Worm (Caenorhabditis elegans): ENCODE data around the gene R04D3.2.
A peak's percentile ranks its signal among the peaks of the same experiment; 100 is the strongest.

Gene R04D3.2

ce11 chrX:13306869-13307446 is 20.5 kb upstream of the R04D3.2 start (continued):
- TF ChIP-seq nhr-25 (tag; optimal IDR thresholded peaks at IDR 0.05; ENCODE audit: borderline replicate concordance, insufficient read depth) (no peak), dmd-6 (GFP tag; IDR thresholded peaks at IDR 0.05) (peak; percentile 76), F49E8.2 (tag; optimal IDR thresholded peaks at IDR 0.05; ENCODE audit: borderline replicate concordance) (peak; percentile 87), F37D6.2 (tag; optimal IDR thresholded peaks at IDR 0.05) (peak; percentile 78), lsy-2 (tag; optimal IDR thresholded peaks at IDR 0.05) (peak in 1 of 2 experiments; percentile 3), ceh-62 (tag; optimal IDR thresholded peaks at IDR 0.05) (no peak), unc-62 (GFP tag; optimal IDR thresholded peaks at IDR 0.05 in 1 of 2) (peak in 1 of 2 experiments; percentile 96), unc-62 (tag; optimal IDR thresholded peaks at IDR 0.05) (no peak), daf-12 (tag; optimal IDR thresholded peaks at IDR 0.05) (no peak), nhr-41 (GFP tag; IDR thresholded peaks at IDR 0.05) (peak; percentile 90), zfp-2 (tag; optimal IDR thresholded peaks at IDR 0.05) (peak; percentile 69), Y48G9A.11 (GFP tag; IDR thresholded peaks at IDR 0.05) (peak; percentile 73), hmg-1.1 (GFP tag; IDR thresholded peaks at IDR 0.05) (peak; percentile 98), T26A8.4 (GFP tag; IDR thresholded peaks at IDR 0.05) (no peak), nhr-102 (tag; optimal IDR thresholded peaks at IDR 0.05) (peak; percentile 91), F10B5.3 (tag; optimal IDR thresholded peaks at IDR 0.05) (peak; percentile 82), F26F4.8 (GFP tag; conservative IDR thresholded peaks at IDR 0.05) (peak; percentile 80), attf-4 (tag; optimal IDR thresholded peaks at IDR 0.05) (no peak), daf-16 (GFP tag; optimal IDR thresholded peaks at IDR 0.05) (peak; percentile 87 to 97), daf-16 (tag; optimal IDR thresholded peaks at IDR 0.05) (peak; percentile 89)

ce11 chrX:13305779-13306178 is 19.3 kb upstream of the R04D3.2 start, which contains the start of gene srd-43:
Gene srd-43 (minus strand): TSS chrX:13305844.
- TF ChIP-seq madf-9 (GFP tag; conservative IDR thresholded peaks at IDR 0.05), result no peak

- TF ChIP-seq duxl-1 (tag; optimal IDR thresholded peaks at IDR 0.05; ENCODE audit: poor library complexity), result no peak
- no peak for TF ChIP-seq tag-97 (GFP tag; IDR thresholded peaks at IDR 0.05)
- no peak for TF ChIP-seq D1046.2 (GFP tag; IDR thresholded peaks at IDR 0.05)
- TF ChIP-seq aly-2 (tag; optimal IDR thresholded peaks at IDR 0.05), result no peak
- TF ChIP-seq hlh-11 (tag; optimal IDR thresholded peaks at IDR 0.05), result no peak
- no peak for TF ChIP-seq skn-1 (tag; optimal IDR thresholded peaks at IDR 0.05)
- no peak for TF ChIP-seq ces-1 (GFP tag; optimal IDR thresholded peaks at IDR 0.05)
- TF ChIP-seq zag-1 (tag; optimal IDR thresholded peaks at IDR 0.05), result no peak
- TF ChIP-seq cey-2 (tag; optimal IDR thresholded peaks at IDR 0.05; ENCODE audit: borderline replicate concordance, insufficient read depth), result no peak
- no peak for TF ChIP-seq lin-29 (GFP tag; IDR thresholded peaks at IDR 0.05)
These were observed 16.9 kb upstream of the R04D3.2 start, which contains the start of gene srd-42 for ce11 chrX:13303357-13303756. Gene srd-42 (minus strand): TSS chrX:13303457.

- TF ChIP-seq hlh-11 (tag; optimal IDR thresholded peaks at IDR 0.05), result no peak
- TF ChIP-seq gei-8 (GFP tag; optimal IDR thresholded peaks at IDR 0.05), result no peak
- no peak for TF ChIP-seq nhr-48 (tag; optimal IDR thresholded peaks at IDR 0.05)
- no peak for TF ChIP-seq nhr-41 (GFP tag; IDR thresholded peaks at IDR 0.05)
- no peak for TF ChIP-seq hmg-1.1 (GFP tag; IDR thresholded peaks at IDR 0.05)
- no peak for TF ChIP-seq arid-1 (GFP tag; conservative IDR thresholded peaks at IDR 0.05)
- no peak for TF ChIP-seq lin-29 (GFP tag; IDR thresholded peaks at IDR 0.05)
- no peak for TF ChIP-seq madf-9 (GFP tag; conservative IDR thresholded peaks at IDR 0.05)
- no peak for TF ChIP-seq ceh-20 (GFP tag; IDR thresholded peaks at IDR 0.05)
- no peak for TF ChIP-seq lin-39 (tag; optimal IDR thresholded peaks at IDR 0.05)
- TF ChIP-seq ctbp-1 (GFP tag; IDR thresholded peaks at IDR 0.05), result no peak
- no peak for TF ChIP-seq ZK546.5 (tag; optimal IDR thresholded peaks at IDR 0.05)
- TF ChIP-seq ceh-82 (tag; optimal IDR thresholded peaks at IDR 0.05), result no peak
These were observed 14.1 kb upstream of the R04D3.2 start, which contains the start of gene srd-39 for ce11 chrX:13300503-13300902. Gene srd-39 (minus strand): TSS chrX:13300603.
